Worm (Caenorhabditis elegans): ENCODE results near the gene F40F8.1.

ce11 chrII:11135773-11136172, 8.3 kb downstream of the F40F8.1 start:
- TF ChIP-seq nhr-25 (tag; optimal IDR thresholded peaks at IDR 0.05): no peak
- TF ChIP-seq skn-1 (tag; optimal IDR thresholded peaks at IDR 0.05): no peak
- TF ChIP-seq nhr-10 (tag; optimal IDR thresholded peaks at IDR 0.05): no peak
- TF ChIP-seq fos-1 (tag; optimal IDR thresholded peaks at IDR 0.05): no peak
